Fruit fly (Drosophila melanogaster): Measurements from ENCODE around the gene CG11668.

DNA sequence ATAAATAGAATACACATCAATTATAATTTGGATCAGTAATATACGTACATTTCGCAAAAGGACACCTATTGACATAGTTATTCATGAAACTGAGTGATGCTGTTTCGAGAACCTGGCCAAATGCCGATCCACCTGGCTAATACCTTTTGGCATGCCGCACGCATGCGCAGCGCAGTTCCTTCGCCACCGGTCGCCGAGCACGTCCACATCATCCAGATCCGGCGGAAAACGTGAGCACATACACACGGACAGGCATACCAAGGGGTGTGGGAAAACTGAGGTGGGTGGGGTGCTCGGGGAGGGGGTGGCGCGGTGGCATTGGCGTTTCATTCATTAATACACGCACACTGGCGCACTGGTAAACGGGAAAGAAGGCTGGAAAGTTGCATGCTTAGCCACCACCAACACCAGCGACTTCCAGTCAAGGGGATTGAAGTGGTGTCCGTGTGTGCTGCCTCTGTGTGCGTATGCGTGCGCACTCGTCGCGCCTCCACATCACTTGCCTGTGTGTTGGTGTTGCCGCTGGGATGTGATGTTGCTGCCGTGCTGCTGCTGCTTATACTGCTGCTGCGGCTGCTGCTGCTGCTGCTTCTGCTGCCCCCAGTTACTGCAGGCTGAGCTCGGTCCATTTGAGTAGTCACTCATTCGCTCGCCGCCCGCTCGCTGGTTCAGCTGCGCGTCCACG lies 19.1 kb downstream of the CG11668 start, which contains the start of gene sim:
- TF ChIP-seq OdsH (GFP tag; optimal IDR thresholded peaks at IDR 0.05) (no peak), Abd-B (GFP tag; optimal IDR thresholded peaks at IDR 0.05) (no peak), CG9705 (GFP tag; optimal IDR thresholded peaks at IDR 0.05) (no peak), psq (GFP tag; optimal IDR thresholded peaks at IDR 0.05) (no peak)

Measured in whole organism, wandering third instar larva.